Worm (Caenorhabditis elegans) whole organism, mixed stage, embryonic: ENCODE data around the gene C06E4.2.

Source experiments
- lin-13 ChIP-seq: fragments of 150-350 bp; optimal IDR thresholded peaks from 2 replicates; lab custom pipeline; 2014; ENCODE audit warnings: missing biosample characterization, missing genetic modification characterization
- lsy-2 ChIP-seq: fragments of 150-350 bp; optimal IDR thresholded peaks from 2 replicates; lab custom pipeline; 2014; ENCODE audit warnings: missing biosample characterization, missing genetic modification characterization
- mab-5 ChIP-seq: fragments of 150-350 bp; optimal IDR thresholded peaks from 2 replicates; lab custom pipeline; 2014; ENCODE audit warnings: missing biosample characterization, missing genetic modification characterization
- nhr-12 ChIP-seq: fragments of 150-350 bp; optimal IDR thresholded peaks from 2 replicates; lab custom pipeline; 2014; ENCODE audit warnings: missing biosample characterization, missing genetic modification characterization
- nhr-2 ChIP-seq: fragments of 150-350 bp; optimal IDR thresholded peaks from 2 replicates; lab custom pipeline; 2014; ENCODE audit warnings: missing biosample characterization, missing genetic modification characterization
- nhr-28 ChIP-seq: fragments of 150-350 bp; optimal IDR thresholded peaks from 2 replicates; lab custom pipeline; 2014; ENCODE audit warnings: missing biosample characterization, missing genetic modification characterization
- nhr-76 ChIP-seq: sonication (generic microtip); optimal IDR thresholded peaks from 2 replicates; lab custom pipeline; 2017; ENCODE audit warnings: missing biosample characterization, missing genetic modification characterization
- pha-4 ChIP-seq: fragments of 150-350 bp; optimal IDR thresholded peaks from 2 replicates; lab custom pipeline; 2018; ENCODE audit warnings: missing biosample characterization, missing genetic modification reagents, missing genetic modification characterization
- snpc-4 ChIP-seq: fragments of 150-350 bp; optimal IDR thresholded peaks from 2 replicates; lab custom pipeline; 2014; ENCODE audit warnings: missing biosample characterization, missing genetic modification characterization
- unc-120 ChIP-seq: sonication (generic microtip); optimal IDR thresholded peaks from 2 replicates; lab custom pipeline; 2017; ENCODE audit warnings: missing genetic modification characterization, missing compliant biosample characterization; ENCODE audit not compliant: poor library complexity, severe bottlenecking
- unc-39 ChIP-seq: fragments of 150-350 bp; optimal IDR thresholded peaks from 2 replicates; lab custom pipeline; 2014; ENCODE audit warnings: missing biosample characterization, missing genetic modification characterization

ce11 chrIV:7294121-7294520 lies 17.4 kb downstream of the C06E4.2 start, which contains the start of gene F42C5.5:
- TF ChIP-seq nhr-12 (tag; lab: Kevin White, UChicago) (no peak), pha-4 (tag; lab: Kevin White, UChicago) (no peak), snpc-4 (no peak), nhr-76 (no peak), lsy-2 (tag; lab: Kevin White, UChicago) (no peak), lin-13 (tag; lab: Kevin White, UChicago) (no peak), unc-120 (tag; lab: Kevin White, UChicago) (no peak), nhr-2 (no peak), mab-5 (tag; lab: Kevin White, UChicago) (no peak), nhr-28 (tag; lab: Kevin White, UChicago) (no peak), unc-39 (no peak)
